Worm (Caenorhabditis elegans) whole organism, mixed stage, embryonic: Measurements from ENCODE around the gene F16H6.9.

Experiments used
- M03D4.4 ChIP-seq: sonication (generic microtip); optimal IDR thresholded peaks from 2 replicates; lab custom pipeline; 2017; ENCODE audit warnings: mild to moderate bottlenecking, missing genetic modification characterization, missing compliant biosample characterization
- bed-3 ChIP-seq: fragments of 200-800 bp; sonication (Bioruptor generic); optimal IDR thresholded peaks from 3 replicates; lab custom pipeline; 2018; ENCODE audit warnings: mild to moderate bottlenecking, missing genetic modification characterization, moderate library complexity, missing compliant biosample characterization
- blmp-1 ChIP-seq: fragments of 150-350 bp; optimal IDR thresholded peaks from 2 replicates; lab custom pipeline; 2014; ENCODE audit warnings: missing biosample characterization, missing genetic modification characterization
- ceh-39 ChIP-seq: fragments of 150-350 bp; optimal IDR thresholded peaks from 2 replicates; lab custom pipeline; 2014; ENCODE audit warnings: missing biosample characterization, missing genetic modification characterization
- ceh-43 ChIP-seq: fragments of 200-800 bp; sonication (Bioruptor generic); optimal IDR thresholded peaks from 2 replicates; lab custom pipeline; 2018; ENCODE audit warnings: mild to moderate bottlenecking, missing genetic modification characterization, moderate library complexity, missing compliant biosample characterization
- ceh-83 ChIP-seq: fragments of 200-800 bp; sonication (Bioruptor generic); optimal IDR thresholded peaks from 2 replicates; lab custom pipeline; 2018; ENCODE audit warnings: mild to moderate bottlenecking, missing genetic modification characterization, missing compliant biosample characterization
- ces-1 ChIP-seq: fragments of 150-350 bp; optimal IDR thresholded peaks from 2 replicates; lab custom pipeline; 2014; ENCODE audit warnings: missing biosample characterization, missing genetic modification reagents, missing genetic modification characterization
- cnd-1 ChIP-seq: fragments of 200-800 bp; sonication (Bioruptor generic); optimal IDR thresholded peaks from 2 replicates; lab custom pipeline; 2018; ENCODE audit warnings: mild to moderate bottlenecking, missing genetic modification characterization, missing compliant biosample characterization
- drap-1 ChIP-seq: fragments of 200-800 bp; sonication (Bioruptor generic); optimal IDR thresholded peaks from 3 replicates; lab custom pipeline; 2018; ENCODE audit warnings: mild to moderate bottlenecking, missing genetic modification characterization, missing compliant biosample characterization
- elt-1 ChIP-seq: sonication (generic microtip); optimal IDR thresholded peaks from 2 replicates; lab custom pipeline; 2017; ENCODE audit warnings: missing genetic modification characterization, mild to moderate bottlenecking, missing compliant biosample characterization, antibody characterized with exemption, moderate library complexity, borderline replicate concordance; ENCODE audit not compliant: insufficient read depth
- elt-3 ChIP-seq: fragments of 150-350 bp; optimal IDR thresholded peaks from 2 replicates; lab custom pipeline; 2014; ENCODE audit warnings: missing biosample characterization, missing genetic modification characterization
- flh-1 ChIP-seq: fragments of 200-800 bp; sonication (Bioruptor generic); optimal IDR thresholded peaks from 2 replicates; lab custom pipeline; 2018; ENCODE audit warnings: mild to moderate bottlenecking, missing genetic modification characterization, moderate library complexity, missing compliant biosample characterization
- ham-2 ChIP-seq: fragments of 200-800 bp; sonication (Bioruptor generic); optimal IDR thresholded peaks from 2 replicates; lab custom pipeline; 2018; ENCODE audit warnings: mild to moderate bottlenecking, missing genetic modification characterization, missing compliant biosample characterization
- hlh-1 ChIP-seq: fragments of 150-350 bp; optimal IDR thresholded peaks from 2 replicates; lab custom pipeline; 2014; ENCODE audit warnings: missing biosample characterization, missing genetic modification reagents, missing genetic modification characterization
- lin-13 ChIP-seq: fragments of 150-350 bp; optimal IDR thresholded peaks from 2 replicates; lab custom pipeline; 2014; ENCODE audit warnings: missing biosample characterization, missing genetic modification characterization
- lin-32 ChIP-seq: fragments of 200-800 bp; sonication (Bioruptor generic); optimal IDR thresholded peaks from 2 replicates; lab custom pipeline; 2018; ENCODE audit warnings: mild to moderate bottlenecking, missing genetic modification characterization, missing compliant biosample characterization
- lsy-2 ChIP-seq: fragments of 150-350 bp; optimal IDR thresholded peaks from 2 replicates; lab custom pipeline; 2014; ENCODE audit warnings: missing biosample characterization, missing genetic modification characterization
- mab-5 ChIP-seq: fragments of 150-350 bp; optimal IDR thresholded peaks from 2 replicates; lab custom pipeline; 2014; ENCODE audit warnings: missing biosample characterization, missing genetic modification characterization
- mep-1 ChIP-seq: fragments of 150-350 bp; optimal IDR thresholded peaks from 2 replicates; lab custom pipeline; 2017; ENCODE audit warnings: missing biosample characterization, missing genetic modification reagents, missing genetic modification characterization, inconsistent platforms
- mls-2 ChIP-seq: sonication (generic microtip); optimal IDR thresholded peaks from 2 replicates; lab custom pipeline; 2016; ENCODE audit warnings: mild to moderate bottlenecking, missing genetic modification characterization, moderate library complexity, missing compliant biosample characterization
- nhr-12 ChIP-seq: fragments of 150-350 bp; optimal IDR thresholded peaks from 2 replicates; lab custom pipeline; 2014; ENCODE audit warnings: missing biosample characterization, missing genetic modification characterization
- nhr-2 ChIP-seq: fragments of 150-350 bp; optimal IDR thresholded peaks from 2 replicates; lab custom pipeline; 2014; ENCODE audit warnings: missing biosample characterization, missing genetic modification characterization
- nhr-237 ChIP-seq: fragments of 150-350 bp; optimal IDR thresholded peaks from 2 replicates; lab custom pipeline; 2014; ENCODE audit warnings: missing biosample characterization, missing genetic modification characterization
- nhr-28 ChIP-seq: fragments of 150-350 bp; optimal IDR thresholded peaks from 2 replicates; lab custom pipeline; 2014; ENCODE audit warnings: missing biosample characterization, missing genetic modification characterization
- nhr-76 ChIP-seq: sonication (generic microtip); optimal IDR thresholded peaks from 2 replicates; lab custom pipeline; 2017; ENCODE audit warnings: missing biosample characterization, missing genetic modification characterization
- pha-4 ChIP-seq: fragments of 150-350 bp; optimal IDR thresholded peaks from 2 replicates; lab custom pipeline; 2018; ENCODE audit warnings: missing biosample characterization, missing genetic modification reagents, missing genetic modification characterization
- sem-2 ChIP-seq: fragments of 200-800 bp; sonication (Bioruptor generic); optimal IDR thresholded peaks from 2 replicates; lab custom pipeline; 2018; ENCODE audit warnings: mild to moderate bottlenecking, missing genetic modification characterization, missing compliant biosample characterization
- snpc-4 ChIP-seq: fragments of 150-350 bp; optimal IDR thresholded peaks from 2 replicates; lab custom pipeline; 2014; ENCODE audit warnings: missing biosample characterization, missing genetic modification characterization
- sptf-1 ChIP-seq: sonication (generic microtip); optimal IDR thresholded peaks from 2 replicates; lab custom pipeline; 2017; ENCODE audit warnings: mild to moderate bottlenecking, missing genetic modification characterization, moderate library complexity, missing compliant biosample characterization
- tbx-8 ChIP-seq: fragments of 200-800 bp; sonication (Bioruptor generic); optimal IDR thresholded peaks from 2 replicates; lab custom pipeline; 2018; ENCODE audit warnings: mild to moderate bottlenecking, missing genetic modification characterization, moderate library complexity, missing compliant biosample characterization
- unc-39 ChIP-seq: fragments of 150-350 bp; optimal IDR thresholded peaks from 2 replicates; lab custom pipeline; 2014; ENCODE audit warnings: missing biosample characterization, missing genetic modification characterization
- zip-8 ChIP-seq: fragments of 150-350 bp; optimal IDR thresholded peaks from 2 replicates; lab custom pipeline; 2014; ENCODE audit warnings: missing biosample characterization, missing genetic modification characterization
- ztf-11 ChIP-seq: fragments of 150-350 bp; optimal IDR thresholded peaks from 2 replicates; lab custom pipeline; 2014; ENCODE audit warnings: missing biosample characterization, missing genetic modification characterization

F16H6.9 gene

DNA sequence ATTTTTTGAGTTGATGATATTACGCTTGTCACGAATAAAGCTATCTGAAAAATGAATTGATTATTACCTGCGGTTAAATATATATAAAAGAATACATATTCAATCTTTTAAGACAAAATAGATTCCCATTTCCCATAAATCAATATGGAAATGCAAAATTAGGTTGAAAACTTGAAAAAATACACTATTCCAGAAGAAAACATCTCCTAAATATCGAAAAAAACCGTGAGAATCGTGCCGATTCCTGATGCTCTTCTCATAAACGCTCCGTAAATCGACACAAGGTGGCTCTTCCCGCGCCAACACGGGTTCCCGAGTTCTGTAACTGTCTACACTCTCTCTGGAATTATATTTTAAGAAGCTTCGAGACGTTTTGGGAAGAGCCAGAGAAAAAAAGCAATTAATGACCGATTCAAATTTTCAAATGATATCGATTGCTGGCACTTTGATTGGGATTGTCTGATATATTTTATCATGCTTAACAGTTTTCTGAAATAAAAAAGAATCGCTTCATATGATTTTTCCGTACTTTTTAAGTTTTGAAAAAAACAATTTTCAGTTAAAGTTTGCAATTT lies 19.9 kb downstream of the F16H6.9 start, which contains the start of gene R10E8.3:
Gene R10E8.3 (minus strand): TSS at position 51 of the 575 bp plus-strand sequence.
- TF ChIP-seq sem-2 (GFP tag; lab: Kevin White, UChicago) (no peak), M03D4.4 (no peak), lin-13 (no peak), ceh-39 (tag; lab: Kevin White, UChicago) (no peak), nhr-12 (tag; lab: Kevin White, UChicago) (no peak), nhr-237 (tag; lab: Kevin White, UChicago) (no peak), mab-5 (tag; lab: Kevin White, UChicago) (no peak), blmp-1 (no peak), snpc-4 (tag; lab: Kevin White, UChicago) (no peak), elt-3 (tag; lab: Kevin White, UChicago) (no peak), ham-2 (no peak), mep-1 (tag; lab: Kevin White, UChicago) (no peak), lsy-2 (tag; lab: Kevin White, UChicago) (no peak), ztf-11 (no peak), nhr-76 (tag; lab: Kevin White, UChicago) (no peak), mls-2 (no peak), nhr-28 (tag; lab: Kevin White, UChicago) (no peak), drap-1 (GFP tag; lab: Kevin White, UChicago) (no peak), tbx-8 (GFP tag; lab: Kevin White, UChicago) (no peak)

DNA sequence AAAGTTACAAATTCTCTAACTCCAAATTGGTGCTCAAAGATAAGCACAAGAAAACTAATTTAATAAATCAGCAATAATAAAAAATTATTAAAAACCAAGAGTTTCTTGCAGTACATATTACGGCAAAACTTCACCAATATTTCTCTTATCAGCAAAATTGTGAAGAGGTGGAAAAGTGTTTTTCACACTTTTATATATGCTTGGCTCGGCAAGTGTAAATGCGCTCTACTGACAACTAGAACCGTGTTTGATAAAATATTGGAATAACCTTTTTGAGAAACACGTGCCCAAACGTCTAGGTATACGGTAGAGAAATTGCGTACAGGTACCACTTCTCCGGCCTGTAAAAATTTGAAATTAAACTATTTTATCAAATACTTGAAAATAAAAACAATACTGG lies 24.4 kb downstream of the F16H6.9 start, which contains the start of gene R10E8.8:
Gene R10E8.8 (minus strand): TSS at position 343 of the 400 bp plus-strand sequence.
- TF ChIP-seq drap-1 (GFP tag; lab: Kevin White, UChicago) (no peak), mep-1 (tag; lab: Kevin White, UChicago) (no peak), nhr-2 (tag; lab: Kevin White, UChicago) (no peak), snpc-4 (tag; lab: Kevin White, UChicago) (no peak), ham-2 (no peak), mls-2 (no peak), nhr-237 (tag; lab: Kevin White, UChicago) (no peak), ceh-83 (GFP tag; lab: Kevin White, UChicago) (no peak), sptf-1 (tag; lab: Kevin White, UChicago) (no peak), ces-1 (GFP tag; lab: Kevin White, UChicago) (no peak), bed-3 (GFP tag; lab: Kevin White, UChicago) (no peak), flh-1 (GFP tag; lab: Kevin White, UChicago) (no peak), M03D4.4 (no peak), elt-1 (tag; lab: Kevin White, UChicago) (no peak), lin-13 (no peak)

DNA sequence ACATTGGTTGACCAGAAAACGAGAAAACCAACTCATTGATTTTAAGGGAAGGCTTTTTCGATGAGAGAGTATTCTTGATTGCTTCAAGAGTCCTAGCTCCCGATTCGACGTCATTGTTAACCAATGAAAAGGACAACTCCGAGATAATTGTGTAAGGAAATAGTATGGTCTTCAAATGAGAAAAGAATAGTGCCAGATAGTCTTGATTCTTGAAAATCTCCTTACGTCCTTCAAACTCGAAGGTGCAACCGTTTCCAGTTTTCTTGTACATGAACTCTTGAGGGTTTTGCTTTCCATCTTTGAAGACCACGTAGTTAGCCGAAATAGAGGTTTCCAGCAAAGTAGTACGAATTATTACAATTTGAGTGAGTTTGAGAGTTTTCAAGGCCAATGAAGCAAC lies 26.3 kb downstream of the F16H6.9 start:
- TF ChIP-seq nhr-237 (tag; lab: Kevin White, UChicago) = no peak
- TF ChIP-seq, all 35 proteins: peak for 0

DNA sequence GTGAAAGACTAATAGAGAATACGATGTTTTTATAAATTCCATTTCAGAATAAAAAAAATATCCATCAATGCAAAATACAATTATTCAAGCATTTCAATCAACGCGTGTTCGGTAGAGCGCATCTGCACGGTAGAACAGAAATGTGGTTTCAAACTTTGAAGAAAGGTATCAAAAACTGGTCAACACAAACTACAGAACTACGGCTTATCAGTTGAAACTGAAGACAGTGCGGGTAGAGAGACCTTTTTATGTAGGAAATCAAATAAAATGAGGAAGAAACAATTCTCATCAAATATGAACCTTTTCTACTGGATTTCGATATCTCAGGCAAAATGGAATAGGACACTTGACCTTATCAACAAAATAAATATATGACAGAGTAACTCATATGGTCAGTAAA lies 27.5 kb downstream of the F16H6.9 start:
- no peak for TF ChIP-seq nhr-237 (tag; lab: Kevin White, UChicago)
- no peak for TF ChIP-seq ztf-11
- TF ChIP-seq pha-4 (tag; lab: Kevin White, UChicago) = no peak
- no peak for TF ChIP-seq zip-8 (tag; lab: Kevin White, UChicago)
- TF ChIP-seq nhr-28 (tag; lab: Kevin White, UChicago) = no peak
- TF ChIP-seq hlh-1 (tag; lab: Kevin White, UChicago) = no peak
- no peak for TF ChIP-seq nhr-76 (tag; lab: Kevin White, UChicago)
- TF ChIP-seq ceh-43 (GFP tag; lab: Kevin White, UChicago) = no peak
- no peak for TF ChIP-seq mab-5 (tag; lab: Kevin White, UChicago)
- no peak for TF ChIP-seq blmp-1
- TF ChIP-seq lsy-2 (tag; lab: Kevin White, UChicago) = no peak
- TF ChIP-seq cnd-1 = no peak
- TF ChIP-seq, all 35 proteins: peak for 0

DNA sequence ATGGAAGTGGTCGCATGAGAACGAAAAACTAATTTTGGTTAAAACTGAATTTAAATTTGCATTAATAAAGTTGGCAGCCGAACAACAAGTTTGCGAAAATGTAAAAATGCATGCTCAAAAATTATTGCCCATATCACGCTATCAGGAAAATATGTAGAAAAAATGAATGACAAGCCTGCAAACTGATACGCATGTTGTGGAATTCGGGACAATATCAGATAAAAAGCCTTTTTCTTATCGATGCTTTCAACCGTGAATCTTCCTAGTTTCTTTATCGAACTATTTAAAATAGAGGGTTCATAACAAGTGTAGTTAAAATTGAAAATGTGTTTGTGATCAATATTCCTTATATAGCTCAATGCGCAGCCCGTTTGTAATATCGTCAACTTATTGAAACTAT lies 29.2 kb downstream of the F16H6.9 start:
- no peak for TF ChIP-seq sptf-1 (tag; lab: Kevin White, UChicago)
- no peak for TF ChIP-seq lin-13
- TF ChIP-seq nhr-12 (tag; lab: Kevin White, UChicago) = no peak
- TF ChIP-seq nhr-237 (tag; lab: Kevin White, UChicago) = no peak
- TF ChIP-seq hlh-1 (tag; lab: Kevin White, UChicago) = no peak
- TF ChIP-seq blmp-1 = no peak
- TF ChIP-seq lin-32 (GFP tag; lab: Kevin White, UChicago) = no peak
- TF ChIP-seq cnd-1 = no peak
- TF ChIP-seq ceh-43 (GFP tag; lab: Kevin White, UChicago) = no peak
- no peak for TF ChIP-seq unc-39
